Worm (Caenorhabditis elegans): ENCODE data around the gene Y57G11B.8.

ce11 chrIV:14618551-14618950, 40.1 kb upstream of the Y57G11B.8 start:
- no peak for TF ChIP-seq klf-2 (GFP tag; conservative IDR thresholded peaks at IDR 0.05)
- TF ChIP-seq flt-1 (GFP tag; IDR thresholded peaks at IDR 0.05): no peak
- no peak for TF ChIP-seq med-1 (GFP tag; optimal IDR thresholded peaks at IDR 0.05; ENCODE audit: insufficient read depth)
- TF ChIP-seq tab-1 (GFP tag; IDR thresholded peaks at IDR 0.05): no peak
- no peak for TF ChIP-seq T22C8.4 (GFP tag; IDR thresholded peaks at IDR 0.05)
